Worm (Caenorhabditis elegans): ENCODE data around the gene lbp-3.

The lbp-3 gene

ce11 chrX:3290147-3290546 is 33.0 kb downstream of the lbp-3 start (continued):
- TF ChIP-seq arid-1 (GFP tag; conservative IDR thresholded peaks at IDR 0.05): no peak
- peak; percentile 91 for TF ChIP-seq dve-1 (tag; optimal IDR thresholded peaks at IDR 0.05; ENCODE audit: insufficient read depth)

ce11 chrX:3291948-3292347 is 34.8 kb downstream of the lbp-3 start:
- TF ChIP-seq Y105C5A.15 (GFP tag; IDR thresholded peaks at IDR 0.05): no peak
- TF ChIP-seq F26F4.8 (GFP tag; conservative IDR thresholded peaks at IDR 0.05): no peak
- no peak for TF ChIP-seq spr-3 (GFP tag; optimal IDR thresholded peaks at IDR 0.05)
- TF ChIP-seq daf-8 (GFP tag; IDR thresholded peaks at IDR 0.05): no peak
- no peak for TF ChIP-seq Y48G9A.11 (GFP tag; IDR thresholded peaks at IDR 0.05)
- no peak for TF ChIP-seq ZK337.2 (GFP tag; IDR thresholded peaks at IDR 0.05)
- no peak for TF ChIP-seq ceh-20 (GFP tag; IDR thresholded peaks at IDR 0.05)
- TF ChIP-seq unc-62 (GFP tag; optimal IDR thresholded peaks at IDR 0.05 in 1 of 2): peak in 1 of 2 experiments; percentile 93
- TF ChIP-seq unc-62 (tag; optimal IDR thresholded peaks at IDR 0.05): no peak

ce11 chrX:3296182-3296581 is 39.0 kb downstream of the lbp-3 start, which contains the start of gene K09C4.2:
K09C4.2 (plus strand) TSS chrX:3296482.
- TF ChIP-seq fos-1 (tag; optimal IDR thresholded peaks at IDR 0.05) (no peak), mxl-3 (GFP tag; optimal IDR thresholded peaks at IDR 0.05) (no peak), ama-1 (optimal IDR thresholded peaks at IDR 0.05) (no peak), aha-1 (tag) (peak; percentile 29)

ce11 chrX:3297812-3298211 is 40.6 kb downstream of the lbp-3 start:
- TF ChIP-seq sdz-12 (GFP tag; optimal IDR thresholded peaks at IDR 0.05) (no peak), hlh-11 (tag; optimal IDR thresholded peaks at IDR 0.05) (peak; percentile 58), pqm-1 (tag; optimal IDR thresholded peaks at IDR 0.05) (peak; percentile 61), nhr-28 (tag; optimal IDR thresholded peaks at IDR 0.05) (peak; percentile 78), aha-1 (tag) (peak; percentile 71), nhr-77 (tag; optimal IDR thresholded peaks at IDR 0.05) (peak; percentile 69), dmd-6 (GFP tag; IDR thresholded peaks at IDR 0.05) (peak; percentile 96), skn-1 (tag; optimal IDR thresholded peaks at IDR 0.05) (no peak), lin-38 (GFP tag; IDR thresholded peaks at IDR 0.05) (no peak), lin-13 (GFP tag; optimal IDR thresholded peaks at IDR 0.05) (no peak), fos-1 (tag; optimal IDR thresholded peaks at IDR 0.05) (no peak), zip-2 (tag; optimal IDR thresholded peaks at IDR 0.05) (no peak), tra-1 (GFP tag; IDR thresholded peaks at IDR 0.05) (no peak), hlh-30 (tag; optimal IDR thresholded peaks at IDR 0.05; ENCODE audit: insufficient read depth) (peak; percentile 18), ZK337.2 (GFP tag; IDR thresholded peaks at IDR 0.05) (no peak), T20F7.1 (GFP tag; optimal IDR thresholded peaks at IDR 0.05) (no peak), unc-62 (GFP tag; optimal IDR thresholded peaks at IDR 0.05 in 1 of 2) (peak in 1 of 2 experiments; percentile 78), unc-62 (tag; optimal IDR thresholded peaks at IDR 0.05) (no peak), dve-1 (tag; optimal IDR thresholded peaks at IDR 0.05; ENCODE audit: insufficient read depth) (peak; percentile 59), daf-16 (GFP tag; optimal IDR thresholded peaks at IDR 0.05) (no peak), daf-16 (tag; optimal IDR thresholded peaks at IDR 0.05) (peak; percentile 73), Y105C5A.15 (GFP tag; IDR thresholded peaks at IDR 0.05) (no peak), nhr-237 (tag; optimal IDR thresholded peaks at IDR 0.05) (no peak), lin-15B (tag; optimal IDR thresholded peaks at IDR 0.05) (no peak), duxl-1 (tag; optimal IDR thresholded peaks at IDR 0.05; ENCODE audit: poor library complexity) (no peak), mdl-1 (tag; optimal IDR thresholded peaks at IDR 0.05) (peak in 1 of 2 experiments; percentile 0), nhr-48 (tag; optimal IDR thresholded peaks at IDR 0.05) (peak; percentile 39), lin-39 (tag; optimal IDR thresholded peaks at IDR 0.05) (no peak)

ce11 chrX:3298582-3298981 is 41.4 kb downstream of the lbp-3 start, which contains the start of gene K09C4.1:
K09C4.1 (plus strand) TSS chrX:3298882.
- TF ChIP-seq zip-2 (tag; optimal IDR thresholded peaks at IDR 0.05) (no peak), nhr-6 (tag; optimal IDR thresholded peaks at IDR 0.05) (no peak), spr-3 (GFP tag; optimal IDR thresholded peaks at IDR 0.05) (no peak), nhr-10 (tag; optimal IDR thresholded peaks at IDR 0.05) (no peak), ceh-62 (tag; optimal IDR thresholded peaks at IDR 0.05) (no peak), gei-8 (GFP tag; optimal IDR thresholded peaks at IDR 0.05) (no peak), nhr-28 (tag; optimal IDR thresholded peaks at IDR 0.05) (peak; percentile 26), daf-16 (GFP tag; optimal IDR thresholded peaks at IDR 0.05) (no peak), daf-16 (tag; optimal IDR thresholded peaks at IDR 0.05) (peak; percentile 46)
